Fruit fly (Drosophila melanogaster): ENCODE data around the gene kek5.
A peak's percentile ranks its signal among the peaks of the same experiment; 100 is the strongest.

The kek5 gene

dm6 chrX:19348835-19349466, 4.0 kb upstream of the kek5 start (continued):
- TF ChIP-seq yki (optimal IDR thresholded peaks at IDR 0.05) (no peak), CG8290 (GFP tag; optimal IDR thresholded peaks at IDR 0.05) (no peak), CG8290 (tag; optimal IDR thresholded peaks at IDR 0.05) (peak in 1 of 2 experiments; percentile 24), trh (GFP tag; optimal IDR thresholded peaks at IDR 0.05) (no peak), dan (GFP tag; IDR thresholded peaks at IDR 0.05) (no peak), ac (GFP tag; optimal IDR thresholded peaks at IDR 0.05) (no peak), CG2129 (GFP tag; IDR thresholded peaks at IDR 0.05; ENCODE audit: partially characterized antibody) (no peak), Max (GFP tag; optimal IDR thresholded peaks at IDR 0.05) (no peak), CG2116 (GFP tag; optimal IDR thresholded peaks at IDR 0.05) (peak; percentile 28), Poxn (GFP tag; IDR thresholded peaks at IDR 0.05) (no peak), disco-r (GFP tag; optimal IDR thresholded peaks at IDR 0.05) (peak; percentile 4), slbo (GFP tag; IDR thresholded peaks at IDR 0.05) (no peak; the same call in 1 of the 2 replicates), tna (GFP tag; IDR thresholded peaks at IDR 0.05; ENCODE audit: partially characterized antibody) (no peak), corto (GFP tag; optimal IDR thresholded peaks at IDR 0.05) (peak; percentile 17), CG13296 (GFP tag; optimal IDR thresholded peaks at IDR 0.05) (no peak), Kr (GFP tag; optimal IDR thresholded peaks at IDR 0.05) (no peak), CG31388 (GFP tag; optimal IDR thresholded peaks at IDR 0.05) (no peak), Chrac-16 (GFP tag; optimal IDR thresholded peaks at IDR 0.05) (peak; percentile 28), emc (GFP tag; optimal IDR thresholded peaks at IDR 0.05) (no peak), Asciz (GFP tag; optimal IDR thresholded peaks at IDR 0.05) (no peak), Atf-2 (GFP tag; optimal IDR thresholded peaks at IDR 0.05) (peak; percentile 30), sens (GFP tag) (peak; percentile 63), CG11398 (GFP tag; optimal IDR thresholded peaks at IDR 0.05) (peak; percentile 7), CG12071 (GFP tag; optimal IDR thresholded peaks at IDR 0.05) (no peak), mirr (GFP tag; optimal IDR thresholded peaks at IDR 0.05) (no peak), Jarid2 (GFP tag; optimal IDR thresholded peaks at IDR 0.05) (no peak), nerfin-1 (tag; optimal IDR thresholded peaks at IDR 0.05) (no peak), ash1 (GFP tag; optimal IDR thresholded peaks at IDR 0.05) (no peak), gcm (GFP tag; optimal IDR thresholded peaks at IDR 0.05) (peak; percentile 34), shn (GFP tag; optimal IDR thresholded peaks at IDR 0.05) (peak; percentile 29), Hand (GFP tag; optimal IDR thresholded peaks at IDR 0.05) (no peak), Dek (tag; optimal IDR thresholded peaks at IDR 0.05) (peak; percentile 38), ewg (GFP tag; optimal IDR thresholded peaks at IDR 0.05) (peak; percentile 18), danr (GFP tag; IDR thresholded peaks at IDR 0.05) (no peak), sqz (GFP tag; optimal IDR thresholded peaks at IDR 0.05) (no peak)

- TF ChIP-seq CG9727 (GFP tag; optimal IDR thresholded peaks at IDR 0.05), result no peak
- peak in 1 of 2 experiments; percentile 43 for TF ChIP-seq Hr78 (GFP tag; optimal IDR thresholded peaks at IDR 0.05)
- TF ChIP-seq D19B (GFP tag; optimal IDR thresholded peaks at IDR 0.05), result peak; percentile 73
- TF ChIP-seq CG11696 (GFP tag; IDR thresholded peaks at IDR 0.05), result 0 out of 2 replicates have a peak, but pooled peaks have one; percentile 6
- 0 out of 2 replicates have a peak, but pooled peaks have one; percentile 17 for TF ChIP-seq rib (GFP tag; IDR thresholded peaks at IDR 0.05)
- TF ChIP-seq Dip3 (GFP tag; optimal IDR thresholded peaks at IDR 0.05), result no peak
- TF ChIP-seq z (GFP tag; IDR thresholded peaks at IDR 0.05), result peak; percentile 5; the same call in 1 of the 3 replicates
- TF ChIP-seq kni (GFP tag; optimal IDR thresholded peaks at IDR 0.05), result peak; percentile 97
- TF ChIP-seq CG4730 (GFP tag; IDR thresholded peaks at IDR 0.05), result no peak
- no peak for TF ChIP-seq fd96Cb (tag; optimal IDR thresholded peaks at IDR 0.05)
- no peak for TF ChIP-seq crp (GFP tag; optimal IDR thresholded peaks at IDR 0.05)
- no peak for TF ChIP-seq CG11560 (tag; IDR thresholded peaks at IDR 0.05)
- peak; percentile 12 for TF ChIP-seq yki (optimal IDR thresholded peaks at IDR 0.05)
- 0 out of 2 replicates have a peak, but pooled peaks have one; percentile 11 for TF ChIP-seq Scr (GFP tag; IDR thresholded peaks at IDR 0.05; ENCODE audit: partially characterized antibody)
- peak; percentile 27 for TF ChIP-seq Med (GFP tag)
- peak; percentile 49 for TF ChIP-seq CG10543 (GFP tag; optimal IDR thresholded peaks at IDR 0.05)
These were observed 642 bp downstream of the kek5 start for dm6 chrX:19353442-19354204.

Data from whole organism, embryonic.